Fruit fly (Drosophila melanogaster): ENCODE results near the gene CG3407.

The CG3407 gene

DNA sequence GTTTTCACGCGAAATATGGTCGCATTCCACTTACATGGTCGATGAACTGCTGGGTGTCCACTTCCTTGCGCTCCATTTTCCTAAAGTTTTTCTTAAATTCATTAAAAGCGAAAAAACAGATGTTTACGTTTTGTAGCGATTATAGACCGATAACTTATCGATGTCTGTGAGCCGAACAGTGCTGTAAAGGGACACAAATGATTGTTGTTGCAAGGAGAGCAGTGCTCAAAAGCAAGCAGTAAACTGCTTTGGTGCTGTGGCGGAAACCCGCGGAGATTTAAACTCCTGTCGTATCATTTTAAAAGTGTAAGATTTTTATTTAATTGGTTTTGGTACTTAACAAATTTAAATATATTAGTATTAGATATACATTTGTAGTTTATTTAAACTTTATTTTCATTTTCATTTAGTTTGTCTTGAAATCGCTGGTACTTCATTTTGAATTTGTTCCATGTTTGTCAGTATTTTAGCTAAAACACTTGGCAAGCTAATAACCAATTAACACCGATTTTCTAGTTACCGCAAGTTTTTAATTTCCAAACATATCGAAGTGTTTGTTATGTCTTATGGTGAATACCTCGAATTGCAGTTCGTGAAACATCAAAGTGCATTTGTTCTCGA is at the start of gene CG3407:
Gene CG3407 (minus strand): TSS at position 156 of the 621 bp plus-strand sequence.
- TF ChIP-seq CG17801 (GFP tag; optimal IDR thresholded peaks at IDR 0.05; ENCODE audit: partially characterized antibody) = no peak

DNA sequence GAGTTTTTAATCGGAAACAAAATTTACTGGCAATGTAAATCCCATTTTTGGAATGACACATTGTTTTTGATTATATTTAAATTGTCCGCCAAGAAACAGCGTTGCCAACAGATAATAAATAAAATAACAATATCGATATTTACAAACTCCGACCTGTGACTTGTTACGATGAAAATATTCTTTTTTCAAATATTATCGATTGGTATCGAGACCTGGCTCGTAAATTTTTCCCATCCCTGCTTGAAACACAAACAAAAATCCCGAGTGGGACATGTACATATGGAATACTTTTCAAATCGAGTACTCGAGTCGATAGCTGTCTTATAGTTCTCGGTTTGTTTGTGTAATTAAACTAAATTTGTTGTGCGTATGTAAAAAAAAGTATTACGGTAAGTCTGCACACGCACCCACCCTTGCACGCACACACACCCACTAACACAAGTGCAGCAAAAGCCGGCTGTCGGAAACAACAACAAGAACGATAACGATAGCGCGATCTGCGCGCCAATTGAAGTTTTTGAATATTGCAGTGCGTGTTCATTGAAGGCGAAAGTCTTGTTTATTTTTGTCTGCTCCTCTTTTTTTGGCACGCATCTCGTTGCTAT is 49.3 kb upstream of the CG3407 start, which contains the start of gene TTLL4B:
Gene TTLL4B (plus strand): TSS at position 232 of the 605 bp plus-strand sequence.
- TF ChIP-seq CG17801 (GFP tag; optimal IDR thresholded peaks at IDR 0.05; ENCODE audit: partially characterized antibody) = peak; percentile 21

- no peak for TF ChIP-seq CG17801 (GFP tag; optimal IDR thresholded peaks at IDR 0.05; ENCODE audit: partially characterized antibody)
Observed at dm6 chr2L:3861388-3861787, 48.2 kb upstream of the CG3407 start.

DNA sequence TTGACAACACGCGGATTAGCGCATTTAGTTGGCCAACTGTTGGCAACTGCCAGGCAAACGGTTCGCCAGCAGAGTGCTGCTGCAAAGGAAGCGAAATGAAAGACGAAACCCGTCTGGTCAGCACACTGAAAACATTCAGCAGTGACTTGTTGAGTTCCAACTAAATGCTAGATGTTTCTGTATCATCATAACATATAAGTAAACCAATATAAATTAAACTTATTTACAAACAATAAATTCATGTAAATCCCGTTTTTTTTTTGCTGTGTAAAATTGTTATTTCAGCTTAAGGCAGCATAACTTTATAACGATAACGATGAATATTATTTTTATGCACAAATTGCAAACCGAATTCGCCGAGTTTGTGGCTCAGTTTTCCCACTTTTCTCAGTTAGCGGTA is 44.9 kb upstream of the CG3407 start:
- TF ChIP-seq CG17801 (GFP tag; optimal IDR thresholded peaks at IDR 0.05; ENCODE audit: partially characterized antibody) = no peak

DNA sequence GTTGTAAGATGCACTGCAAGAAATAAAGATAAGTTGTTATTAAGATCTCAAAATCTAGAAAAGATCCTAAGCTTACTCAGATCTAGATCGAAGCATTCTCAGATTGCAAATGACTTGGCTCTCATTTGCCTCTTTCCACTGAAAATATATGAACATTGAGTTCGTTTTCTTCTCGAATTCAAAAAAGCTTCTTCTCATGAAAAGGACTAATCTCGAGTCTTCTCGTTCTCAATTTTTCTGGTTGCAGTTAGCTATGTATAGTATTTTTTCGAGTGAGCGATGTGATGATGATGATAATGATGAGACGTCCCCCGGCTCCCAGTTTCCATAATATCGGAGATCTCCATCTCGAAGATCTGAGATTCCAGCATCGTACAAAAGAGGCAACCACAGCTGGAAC is 43.2 kb upstream of the CG3407 start:
- TF ChIP-seq CG17801 (GFP tag; optimal IDR thresholded peaks at IDR 0.05; ENCODE audit: partially characterized antibody) = no peak

- TF ChIP-seq CG17801 (GFP tag; optimal IDR thresholded peaks at IDR 0.05; ENCODE audit: partially characterized antibody) = no peak
Observed at dm6 chr2L:3855528-3856189, 42.4 kb upstream of the CG3407 start.

dm6 chr2L:3853507-3854030 is 40.4 kb upstream of the CG3407 start:
- no peak for TF ChIP-seq CG17801 (GFP tag; optimal IDR thresholded peaks at IDR 0.05; ENCODE audit: partially characterized antibody)

DNA sequence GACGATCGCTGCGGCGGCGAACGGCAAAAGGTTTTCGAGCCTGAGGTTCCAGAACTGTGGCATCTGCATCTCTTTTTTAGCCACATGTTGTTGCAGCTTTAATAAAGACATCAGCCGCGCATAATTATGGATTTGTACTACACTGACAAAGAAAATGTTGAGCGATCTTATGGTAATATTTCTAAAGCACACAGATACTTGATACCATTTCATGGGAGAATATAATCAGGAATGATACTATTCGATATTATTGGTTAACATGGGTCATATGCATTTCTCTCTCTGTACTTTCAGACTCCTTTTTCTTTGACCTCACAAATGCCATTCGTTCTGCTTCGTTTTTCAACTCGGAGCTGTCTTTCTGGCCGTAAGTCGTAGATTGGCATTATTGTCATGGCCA is 38.9 kb upstream of the CG3407 start:
- no peak for TF ChIP-seq CG17801 (GFP tag; optimal IDR thresholded peaks at IDR 0.05; ENCODE audit: partially characterized antibody)

DNA sequence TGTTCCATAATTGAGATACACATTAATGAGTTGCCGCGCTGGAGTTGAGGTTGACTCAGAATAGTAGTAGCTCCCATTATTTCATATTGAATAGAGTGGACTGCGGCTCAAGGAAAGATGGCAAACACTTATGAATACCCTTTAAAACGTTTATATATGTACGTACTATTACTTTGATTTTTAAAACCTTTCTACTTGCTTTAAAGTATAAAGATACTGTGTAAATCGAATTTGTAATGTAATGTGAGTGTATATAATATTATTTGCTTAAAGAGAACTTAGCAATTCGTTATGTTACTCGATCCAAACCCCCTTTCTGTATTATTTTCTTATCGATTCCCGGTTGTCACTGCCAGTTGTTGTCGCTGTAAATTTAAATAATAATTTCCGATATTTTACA is 38.1 kb upstream of the CG3407 start:
- TF ChIP-seq CG17801 (GFP tag; optimal IDR thresholded peaks at IDR 0.05; ENCODE audit: partially characterized antibody) = no peak

DNA sequence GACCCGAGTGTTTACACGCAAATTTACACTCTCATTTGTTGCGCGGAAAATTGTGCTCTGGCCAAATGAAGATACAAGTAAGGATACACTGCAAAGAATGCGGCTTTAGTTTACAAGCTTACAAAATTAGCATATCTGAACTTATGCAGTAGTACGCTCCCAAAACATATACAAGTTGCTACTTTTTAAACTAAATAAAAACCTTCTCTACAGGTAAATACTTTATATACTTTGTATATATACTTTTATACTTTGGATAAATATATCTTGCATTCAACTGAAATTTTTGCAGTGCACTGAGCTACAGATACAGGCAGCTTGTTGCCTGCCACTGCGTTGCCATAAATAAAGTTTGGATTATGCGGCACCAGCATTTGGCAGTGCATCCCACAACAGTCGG is 34.7 kb upstream of the CG3407 start:
- no peak for TF ChIP-seq CG17801 (GFP tag; optimal IDR thresholded peaks at IDR 0.05; ENCODE audit: partially characterized antibody)

DNA sequence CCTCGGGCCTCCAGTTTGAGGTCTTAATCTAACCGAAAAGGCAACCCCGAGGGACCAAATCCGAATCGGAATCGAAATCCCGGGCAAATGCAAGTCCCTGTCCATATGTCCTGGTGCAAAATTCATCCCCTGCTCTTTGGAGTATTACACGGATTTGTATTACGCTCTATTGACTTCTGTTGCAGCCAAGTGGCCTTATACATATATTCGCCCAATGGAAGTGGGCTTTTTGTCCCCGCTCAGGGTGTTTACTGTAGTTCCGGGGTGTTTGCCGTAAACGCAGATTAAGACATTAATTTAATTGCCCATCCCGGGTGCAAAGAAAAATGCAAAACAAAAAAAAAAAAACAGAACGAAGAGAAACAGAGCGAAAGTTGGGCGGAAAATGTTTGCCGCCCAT is 33.3 kb upstream of the CG3407 start:
- no peak for TF ChIP-seq CG17801 (GFP tag; optimal IDR thresholded peaks at IDR 0.05; ENCODE audit: partially characterized antibody)

DNA sequence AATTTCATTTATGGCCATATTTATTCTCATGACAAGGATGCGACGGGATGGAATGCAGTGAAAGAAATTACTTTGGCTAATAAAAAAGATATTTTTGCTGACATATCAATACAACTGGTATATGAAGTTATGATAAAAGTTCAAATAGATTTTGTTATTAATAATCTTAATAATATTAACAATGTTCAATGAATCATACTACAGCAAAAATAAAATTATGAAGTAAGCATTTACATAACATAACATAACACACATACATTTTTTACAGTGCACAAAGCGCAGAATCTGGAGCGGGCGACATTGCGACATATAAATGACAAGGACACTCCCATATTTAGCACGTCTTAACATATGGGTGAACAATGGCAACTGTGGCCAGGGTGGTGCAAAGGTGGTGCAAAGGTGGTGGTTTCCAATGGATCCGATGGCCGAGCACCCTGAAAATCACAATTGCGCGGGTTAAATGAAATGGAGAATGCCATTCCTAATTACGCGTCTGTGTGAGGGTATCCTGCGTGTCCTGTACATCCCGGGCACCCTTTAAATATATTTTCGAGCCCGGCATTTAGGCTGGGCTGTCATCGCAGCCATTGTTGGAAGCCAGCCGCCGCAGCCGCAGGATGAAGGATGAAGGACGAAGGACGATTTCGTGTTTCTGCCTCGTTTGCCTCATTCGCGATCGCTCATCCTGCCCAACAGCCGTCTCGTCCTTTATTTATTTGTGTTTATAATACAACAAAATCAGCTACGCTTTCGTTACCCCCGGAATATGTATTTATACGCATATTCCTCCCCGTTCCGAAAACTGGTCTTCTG is 31.9 kb upstream of the CG3407 start:
- TF ChIP-seq CG17801 (GFP tag; optimal IDR thresholded peaks at IDR 0.05; ENCODE audit: partially characterized antibody) = no peak

DNA sequence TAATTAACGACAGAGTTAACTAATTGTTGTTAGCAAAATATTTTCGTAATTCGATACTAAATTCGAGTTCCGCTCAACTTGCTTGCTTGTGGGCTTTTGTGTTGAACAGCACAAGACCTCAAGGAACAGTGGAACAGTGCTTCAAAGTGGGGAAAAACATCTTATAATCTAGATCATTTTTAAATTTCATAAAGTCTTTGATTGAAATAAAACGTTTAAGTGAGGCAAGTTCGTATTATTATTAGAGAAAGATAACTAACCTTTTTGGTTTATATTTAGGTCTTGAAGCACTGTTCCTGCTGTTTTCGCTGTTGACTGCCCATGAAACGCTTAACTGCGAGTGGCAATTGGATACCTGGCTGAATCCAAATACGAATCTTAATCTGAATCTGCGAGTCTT is 30.9 kb upstream of the CG3407 start:
- TF ChIP-seq CG17801 (GFP tag; optimal IDR thresholded peaks at IDR 0.05; ENCODE audit: partially characterized antibody) = no peak

DNA sequence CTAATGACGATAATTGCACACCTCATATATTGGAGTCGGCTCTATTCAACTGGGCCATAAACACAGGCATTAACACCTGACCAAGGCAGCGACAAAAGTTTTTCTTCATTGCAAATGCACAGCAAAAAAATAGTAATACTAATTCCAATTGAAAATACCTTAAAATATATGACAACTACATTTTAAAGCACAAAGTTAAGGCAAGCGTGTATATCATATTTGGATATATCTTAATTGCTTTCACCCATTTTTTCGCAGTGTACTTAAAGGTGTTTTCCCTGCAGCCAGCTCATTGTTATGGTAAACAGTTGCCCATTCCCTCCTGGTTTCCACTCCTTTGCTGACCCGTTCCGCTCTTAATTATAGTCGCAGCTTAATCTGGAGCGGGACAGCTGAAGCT is 27.8 kb upstream of the CG3407 start:
- TF ChIP-seq CG17801 (GFP tag; optimal IDR thresholded peaks at IDR 0.05; ENCODE audit: partially characterized antibody) = no peak

- TF ChIP-seq CG17801 (GFP tag; optimal IDR thresholded peaks at IDR 0.05; ENCODE audit: partially characterized antibody) = no peak
Observed at dm6 chr2L:3836440-3836890, 23.3 kb upstream of the CG3407 start, which contains the start of gene slp2. Gene slp2 (plus strand): TSS chr2L:3836840.

Measured in ovary, adult (tissue).